Worm (Caenorhabditis elegans) whole organism, L1 larva: ENCODE data around the gene B0361.9.

Experiments used
- C04F5.9 ChIP-seq: sonication (generic microtip); optimal IDR thresholded peaks from 2 replicates; lab custom pipeline; 2016; ENCODE audit warnings: missing genetic modification characterization, missing compliant biosample characterization
- C16A3.4 ChIP-seq: fragments of 150-350 bp; optimal IDR thresholded peaks from 2 replicates; lab custom pipeline; 2014; ENCODE audit warnings: missing biosample characterization, missing genetic modification characterization
- F16B12.6 ChIP-seq: fragments of 150-350 bp; optimal IDR thresholded peaks from 2 replicates; lab custom pipeline; 2014; ENCODE audit warnings: missing biosample characterization, missing genetic modification characterization
- aha-1 ChIP-seq: fragments of 150-350 bp; optimal IDR thresholded peaks from 2 replicates; lab custom pipeline; 2014; ENCODE audit warnings: missing biosample characterization, missing genetic modification characterization
- blmp-1 ChIP-seq: fragments of 150-350 bp; optimal IDR thresholded peaks from 2 replicates; lab custom pipeline; 2014; ENCODE audit warnings: missing biosample characterization, missing genetic modification characterization
- ceh-8 ChIP-seq: fragments of 200-800 bp; sonication (Bioruptor generic); optimal IDR thresholded peaks from 2 replicates; lab custom pipeline; 2018; ENCODE audit warnings: mild to moderate bottlenecking, missing genetic modification characterization, moderate library complexity, missing compliant biosample characterization
- ceh-82 ChIP-seq, 3 experiments: fragments of 150-350 bp in 1 of 3; sonication (generic microtip) in 2 of 3; optimal IDR thresholded peaks; 2 replicates each; lab custom pipeline; 2014 to 2017; ENCODE audit warnings: missing biosample characterization in 3 of 3, missing genetic modification characterization in 3 of 3
- ceh-88 ChIP-seq: fragments of 200-800 bp; sonication (Bioruptor generic); IDR thresholded peaks from 2 replicates; pipeline ENCODE4 v1.3.6; 2022; ENCODE audit warnings: missing genetic modification characterization, missing compliant biosample characterization
- ces-1 ChIP-seq: fragments of 150-350 bp; optimal IDR thresholded peaks from 2 replicates; lab custom pipeline; 2014; ENCODE audit warnings: missing biosample characterization, missing genetic modification reagents, missing genetic modification characterization
- efl-1 ChIP-seq, 4 experiments: fragments of 150-350 bp; optimal IDR thresholded peaks in 3 of 4; peaks in 1 of 4; 1 replicate in 1 of 4; 2 replicates in 3 of 4; lab custom pipeline; 2014; ENCODE audit warnings: missing biosample characterization in 2 of 4, missing genetic modification characterization in 2 of 4, missing genetic modification reagents in 2 of 4
- elt-2 ChIP-seq: sonication (generic microtip); optimal IDR thresholded peaks from 2 replicates; lab custom pipeline; 2016; ENCODE audit warnings: missing genetic modification characterization, mild to moderate bottlenecking, inconsistent platforms, missing compliant biosample characterization, missing genetic modification reagents
- elt-3 ChIP-seq, 6 experiments: fragments of 150-350 bp in 1 of 6; sonication (generic microtip); optimal IDR thresholded peaks; 2 replicates each; lab custom pipeline; 2017 to 2018; ENCODE audit warnings: missing biosample characterization in 6 of 6, missing genetic modification characterization in 6 of 6, inconsistent platforms in 1 of 6
- ets-5 ChIP-seq: fragments of 200-800 bp; sonication (Bioruptor generic); IDR thresholded peaks from 2 replicates; pipeline ENCODE4 v1.3.6; 2022; ENCODE audit warnings: missing genetic modification characterization, missing compliant biosample characterization
- fkh-10 ChIP-seq: sonication (generic microtip); optimal IDR thresholded peaks from 2 replicates; lab custom pipeline; 2017; ENCODE audit warnings: missing biosample characterization, missing genetic modification reagents, missing genetic modification characterization
- fkh-4 ChIP-seq: sonication (generic microtip); optimal IDR thresholded peaks from 2 replicates; lab custom pipeline; 2016; ENCODE audit warnings: missing compliant biosample characterization, missing genetic modification characterization, borderline replicate concordance
- fkh-8 ChIP-seq: sonication (generic microtip); optimal IDR thresholded peaks from 2 replicates; lab custom pipeline; 2016; ENCODE audit warnings: mild to moderate bottlenecking, missing genetic modification characterization, missing compliant biosample characterization
- fos-1 ChIP-seq: fragments of 150-350 bp; optimal IDR thresholded peaks from 2 replicates; lab custom pipeline; 2014; ENCODE audit warnings: missing biosample characterization, missing genetic modification characterization
- grh-1 ChIP-seq: fragments of 200-800 bp; sonication (Bioruptor generic); IDR thresholded peaks from 2 replicates; pipeline ENCODE4 v1.3.6; 2022; ENCODE audit warnings: missing genetic modification reagents, missing genetic modification characterization, missing compliant biosample characterization
- hlh-4 ChIP-seq: sonication (generic microtip); optimal IDR thresholded peaks from 2 replicates; lab custom pipeline; 2016; ENCODE audit warnings: mild to moderate bottlenecking, missing genetic modification characterization, missing compliant biosample characterization
- lin-13 ChIP-seq: fragments of 150-350 bp; optimal IDR thresholded peaks from 2 replicates; lab custom pipeline; 2014; ENCODE audit warnings: missing biosample characterization, missing genetic modification reagents, missing genetic modification characterization
- lin-14 ChIP-seq: fragments of 200-800 bp; sonication (Bioruptor generic); optimal IDR thresholded peaks from 2 replicates; lab custom pipeline; 2018; ENCODE audit warnings: mild to moderate bottlenecking, missing genetic modification characterization, moderate library complexity, missing compliant biosample characterization
- lin-15B ChIP-seq: fragments of 150-350 bp; sonication (generic microtip); optimal IDR thresholded peaks from 3 replicates; lab custom pipeline; 2014; ENCODE audit warnings: missing biosample characterization, missing genetic modification characterization
- lin-35 ChIP-seq, 2 experiments: fragments of 150-350 bp; optimal IDR thresholded peaks; 2 replicates each; lab custom pipeline; 2014; ENCODE audit warnings: missing biosample characterization in 2 of 2, missing genetic modification characterization in 2 of 2, missing genetic modification reagents in 2 of 2
- lir-3 ChIP-seq: sonication (generic microtip); optimal IDR thresholded peaks from 2 replicates; lab custom pipeline; 2016; ENCODE audit warnings: mild to moderate bottlenecking, missing genetic modification characterization, moderate library complexity, missing compliant biosample characterization; ENCODE audit not compliant: poor library complexity
- lsy-2 ChIP-seq, 2 experiments: fragments of 150-350 bp; optimal IDR thresholded peaks; 2 replicates each; lab custom pipeline; 2014; ENCODE audit warnings: missing biosample characterization in 2 of 2, missing genetic modification characterization in 2 of 2
- mdl-1 ChIP-seq, 2 experiments: fragments of 150-350 bp; optimal IDR thresholded peaks; 2 replicates each; lab custom pipeline; 2014 to 2017; ENCODE audit warnings: missing biosample characterization in 2 of 2, missing genetic modification characterization in 2 of 2, inconsistent platforms in 1 of 2
- mep-1 ChIP-seq: fragments of 150-350 bp; optimal IDR thresholded peaks from 2 replicates; lab custom pipeline; 2014; ENCODE audit warnings: missing biosample characterization, missing genetic modification characterization
- nhr-19 ChIP-seq: fragments of 200-800 bp; sonication (Bioruptor generic); conservative IDR thresholded peaks from 2 replicates; pipeline ENCODE4 v1.3.6; 2022; ENCODE audit warnings: missing genetic modification characterization, missing compliant biosample characterization
- nhr-20 ChIP-seq: sonication (generic microtip); optimal IDR thresholded peaks from 2 replicates; lab custom pipeline; 2016; ENCODE audit warnings: mild to moderate bottlenecking, missing genetic modification characterization, missing compliant biosample characterization
- nhr-28 ChIP-seq: fragments of 150-350 bp; optimal IDR thresholded peaks from 2 replicates; lab custom pipeline; 2014; ENCODE audit warnings: missing biosample characterization, missing genetic modification characterization
- nhr-47 ChIP-seq: sonication (generic microtip); optimal IDR thresholded peaks from 2 replicates; lab custom pipeline; 2016; ENCODE audit warnings: mild to moderate bottlenecking, missing genetic modification characterization, moderate library complexity, missing compliant biosample characterization
- nhr-71 ChIP-seq: sonication (generic microtip); optimal IDR thresholded peaks from 2 replicates; lab custom pipeline; 2016; ENCODE audit warnings: mild to moderate bottlenecking, missing genetic modification characterization, moderate library complexity, missing compliant biosample characterization
- nhr-84 ChIP-seq: sonication (generic microtip); optimal IDR thresholded peaks from 2 replicates; lab custom pipeline; 2017; ENCODE audit warnings: missing biosample characterization, missing genetic modification characterization
- nhr-85 ChIP-seq: sonication (generic microtip); peaks from one replicate; lab custom pipeline; 2016; ENCODE audit warnings: missing genetic modification characterization, inconsistent platforms, missing compliant biosample characterization
- nhr-90 ChIP-seq: sonication (generic microtip); optimal IDR thresholded peaks from 2 replicates; lab custom pipeline; 2016; ENCODE audit warnings: mild to moderate bottlenecking, missing genetic modification characterization, missing compliant biosample characterization; ENCODE audit not compliant: poor library complexity
- pqm-1 ChIP-seq: sonication (generic microtip); optimal IDR thresholded peaks from 3 replicates; lab custom pipeline; 2017; ENCODE audit warnings: missing biosample characterization, missing genetic modification characterization
- snpc-4 ChIP-seq: fragments of 150-350 bp; optimal IDR thresholded peaks from 2 replicates; lab custom pipeline; 2014; ENCODE audit warnings: missing biosample characterization, missing genetic modification characterization
- snu-23 ChIP-seq: sonication (generic microtip); optimal IDR thresholded peaks from 2 replicates; lab custom pipeline; 2016; ENCODE audit warnings: missing genetic modification characterization, missing compliant biosample characterization
- tbx-2 ChIP-seq: sonication (generic microtip); optimal IDR thresholded peaks from 2 replicates; lab custom pipeline; 2016; ENCODE audit warnings: missing genetic modification characterization, missing compliant biosample characterization
- tlp-1 ChIP-seq: fragments of 150-350 bp; optimal IDR thresholded peaks from 2 replicates; lab custom pipeline; 2014; ENCODE audit warnings: missing biosample characterization, missing genetic modification characterization
- unc-98 ChIP-seq: fragments of 200-800 bp; sonication (Bioruptor generic); IDR thresholded peaks from 2 replicates; pipeline ENCODE4 v1.3.6; 2022; ENCODE audit warnings: missing genetic modification characterization, missing compliant biosample characterization
- vab-15 ChIP-seq: sonication (generic microtip); optimal IDR thresholded peaks from 2 replicates; lab custom pipeline; 2017; ENCODE audit warnings: missing genotype, mild to moderate bottlenecking, missing genetic modification characterization, missing compliant biosample characterization
- zag-1 ChIP-seq: fragments of 150-350 bp; optimal IDR thresholded peaks from 2 replicates; lab custom pipeline; 2014; ENCODE audit warnings: missing biosample characterization, missing genetic modification characterization
- zip-4 ChIP-seq: fragments of 200-800 bp; sonication (Bioruptor generic); optimal IDR thresholded peaks from 2 replicates; lab custom pipeline; 2018; ENCODE audit warnings: mild to moderate bottlenecking, missing genetic modification characterization, moderate library complexity, missing compliant biosample characterization
- ztf-4 ChIP-seq: fragments of 150-350 bp; optimal IDR thresholded peaks from 2 replicates; lab custom pipeline; 2014; ENCODE audit warnings: missing biosample characterization, missing genetic modification characterization

The B0361.9 gene

DNA sequence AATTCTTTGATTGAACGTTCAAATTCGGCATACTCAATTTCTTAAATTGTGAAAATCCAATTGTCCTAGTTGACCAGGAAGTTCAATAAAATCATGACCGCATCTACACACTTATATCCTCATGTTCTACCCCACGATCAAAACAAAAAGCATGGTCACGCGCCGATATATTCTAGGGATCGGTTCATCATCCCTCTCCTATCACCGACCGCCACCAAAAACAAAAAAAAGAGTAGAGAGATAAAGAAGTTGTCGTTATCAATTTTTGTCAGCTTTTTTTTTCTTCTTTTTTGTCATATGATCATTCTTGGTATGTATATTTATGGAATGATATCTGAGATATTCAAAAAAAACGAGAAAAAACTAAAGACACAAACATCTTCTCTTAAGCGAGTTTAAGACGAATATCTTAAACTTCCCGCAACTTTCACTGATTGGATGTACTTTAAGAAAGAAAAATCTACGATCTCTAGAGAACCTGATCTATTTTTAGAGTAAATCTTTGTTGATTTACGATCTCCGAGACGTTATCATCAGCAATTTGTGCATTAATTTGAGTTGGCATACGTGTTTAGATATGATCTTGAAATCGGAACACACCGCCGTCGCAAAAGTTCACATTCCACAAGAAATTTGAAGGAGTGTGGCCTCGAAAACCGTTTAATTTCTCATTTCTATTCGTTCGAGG lies 5.7 kb upstream of the B0361.9 start:
- TF ChIP-seq nhr-47 (tag; lab: Kevin White, UChicago) = peak; percentile 23
- peak; percentile 10 for TF ChIP-seq lir-3 (tag; lab: Kevin White, UChicago)
- TF ChIP-seq lsy-2 (tag; optimal IDR thresholded peaks at IDR 0.05; lab: Kevin White, UChicago) = peak in 1 of 2 experiments; percentile 24
- peak; percentile 34 for TF ChIP-seq nhr-90 (tag; lab: Kevin White, UChicago)
- TF ChIP-seq lin-14 (GFP tag; lab: Kevin White, UChicago) = peak; percentile 52
- TF ChIP-seq snpc-4 (tag; lab: Kevin White, UChicago) = no peak
- TF ChIP-seq zag-1 (tag; lab: Kevin White, UChicago) = no peak
- peak in 2 of 6 experiments; percentile 73 to 86 for TF ChIP-seq elt-3 (tag; optimal IDR thresholded peaks at IDR 0.05; lab: Kevin White, UChicago)
- TF ChIP-seq nhr-85 = peak; percentile 79
- peak; percentile 71 for TF ChIP-seq nhr-20
- no peak for TF ChIP-seq fkh-4 (tag; lab: Kevin White, UChicago)
- TF ChIP-seq elt-2 (tag; lab: Kevin White, UChicago) = peak; percentile 1
- TF ChIP-seq lin-35 (GFP tag; optimal IDR thresholded peaks at IDR 0.05; lab: Kevin White, UChicago) = peak in 1 of 2 experiments; percentile 46
- TF ChIP-seq F16B12.6 (tag; lab: Kevin White, UChicago) = no peak
- no peak for TF ChIP-seq efl-1 (optimal IDR thresholded peaks at IDR 0.05; lab: Kevin White, UChicago)
- TF ChIP-seq efl-1 (GFP tag; optimal IDR thresholded peaks at IDR 0.05 in 1 of 2; lab: Kevin White, UChicago) = peak in 1 of 2 experiments; percentile 15
- TF ChIP-seq nhr-71 = peak; percentile 65
- peak; percentile 73 for TF ChIP-seq blmp-1 (tag; lab: Kevin White, UChicago)
- TF ChIP-seq snu-23 (GFP tag; lab: Kevin White, UChicago) = peak; percentile 56
- peak; percentile 11 for TF ChIP-seq C16A3.4 (tag; lab: Kevin White, UChicago)
- TF ChIP-seq tbx-2 = peak; percentile 54
- TF ChIP-seq ceh-82 (tag; optimal IDR thresholded peaks at IDR 0.05; lab: Kevin White, UChicago) = no peak
- TF ChIP-seq lin-13 = no peak
- TF ChIP-seq C04F5.9 (tag; lab: Kevin White, UChicago) = no peak
- peak; percentile 49 for TF ChIP-seq nhr-19 (GFP tag; lab: Robert Waterston, UW)
- TF ChIP-seq mdl-1 (tag; optimal IDR thresholded peaks at IDR 0.05; lab: Kevin White, UChicago) = peak in 1 of 2 experiments; percentile 51
- no peak for TF ChIP-seq aha-1 (tag; lab: Kevin White, UChicago)

DNA sequence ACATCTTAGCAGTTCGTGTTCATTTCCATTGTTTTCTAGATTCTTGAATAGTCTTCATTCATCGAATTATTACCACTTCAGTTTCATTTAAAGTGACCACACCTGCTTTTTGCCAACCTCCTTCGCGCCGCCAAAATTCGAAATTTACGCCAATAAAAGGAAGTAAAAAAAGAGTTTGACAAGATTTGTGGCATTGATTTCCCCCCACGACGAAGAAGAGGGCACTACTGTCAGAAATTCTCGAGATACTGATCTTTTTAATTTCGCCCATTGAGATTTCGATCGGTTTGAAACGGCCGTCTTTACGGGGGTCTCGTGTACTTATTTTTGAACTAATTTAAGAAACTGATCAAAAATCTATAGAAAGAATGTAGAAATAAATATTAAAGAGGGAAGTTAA lies 2.2 kb upstream of the B0361.9 start:
- TF ChIP-seq grh-1 (GFP tag; lab: Robert Waterston, UW) (no peak), fos-1 (tag; lab: Kevin White, UChicago) (no peak), fkh-8 (tag; lab: Kevin White, UChicago) (no peak), lin-14 (GFP tag; lab: Kevin White, UChicago) (peak; percentile 55), hlh-4 (tag; lab: Kevin White, UChicago) (no peak), blmp-1 (tag; lab: Kevin White, UChicago) (peak; percentile 55), tlp-1 (tag; lab: Kevin White, UChicago) (no peak), nhr-85 (peak; percentile 86), elt-2 (tag; lab: Kevin White, UChicago) (no peak), mep-1 (tag; lab: Kevin White, UChicago) (peak; percentile 22), lin-15B (no peak), lin-35 (GFP tag; optimal IDR thresholded peaks at IDR 0.05; lab: Kevin White, UChicago) (no peak), nhr-20 (peak; percentile 11)

DNA sequence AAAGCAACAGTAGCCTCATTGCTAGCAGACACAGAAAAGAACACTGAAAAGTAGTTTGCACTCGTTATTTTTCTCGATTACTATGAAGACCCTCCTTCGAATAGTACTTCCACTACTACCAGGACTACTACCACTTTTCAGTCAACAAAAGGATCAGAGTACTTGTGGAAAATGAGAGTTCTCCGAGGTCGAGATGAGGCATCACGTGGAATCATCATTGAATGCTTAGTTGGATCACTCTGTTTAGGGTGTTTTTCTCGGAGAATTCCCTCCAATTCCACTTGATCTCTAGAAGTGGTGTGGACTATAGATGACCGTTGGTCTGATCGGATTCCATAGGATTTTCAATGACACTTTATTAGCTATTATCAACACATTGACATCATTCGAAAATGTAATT lies 1.3 kb upstream of the B0361.9 start:
- TF ChIP-seq lin-14 (GFP tag; lab: Kevin White, UChicago) (peak; percentile 44), ztf-4 (tag; lab: Kevin White, UChicago) (no peak), fkh-10 (GFP tag; lab: Kevin White, UChicago) (no peak), tlp-1 (tag; lab: Kevin White, UChicago) (no peak), blmp-1 (tag; lab: Kevin White, UChicago) (peak; percentile 82), ces-1 (GFP tag; lab: Kevin White, UChicago) (no peak), unc-98 (GFP tag; lab: Robert Waterston, UW) (no peak), ceh-8 (no peak), nhr-85 (peak; percentile 87), ceh-82 (tag; optimal IDR thresholded peaks at IDR 0.05; lab: Kevin White, UChicago) (no peak), nhr-84 (no peak), nhr-28 (tag; lab: Kevin White, UChicago) (no peak), zip-4 (GFP tag; lab: Kevin White, UChicago) (no peak), hlh-4 (tag; lab: Kevin White, UChicago) (no peak), ets-5 (GFP tag; lab: Robert Waterston, UW) (no peak), lin-35 (GFP tag; optimal IDR thresholded peaks at IDR 0.05; lab: Kevin White, UChicago) (peak in 1 of 2 experiments; percentile 38), pqm-1 (tag; lab: Kevin White, UChicago) (no peak), ceh-88 (GFP tag; lab: Robert Waterston, UW) (no peak), lsy-2 (tag; optimal IDR thresholded peaks at IDR 0.05; lab: Kevin White, UChicago) (peak in 1 of 2 experiments; percentile 17), nhr-71 (no peak), lir-3 (tag; lab: Kevin White, UChicago) (no peak), nhr-20 (peak; percentile 40), vab-15 (no peak), fkh-8 (tag; lab: Kevin White, UChicago) (no peak), tbx-2 (no peak)
